Fruit fly (Drosophila melanogaster): ENCODE measurements around the gene CG32986.
A peak's percentile ranks its signal among the peaks of the same experiment; 100 is the strongest.

Gene CG32986

dm6 chr2L:8845931-8846330 is 16.6 kb upstream of the CG32986 start (continued):
- TF ChIP-seq Awh (GFP tag; IDR thresholded peaks at IDR 0.05) (peak; percentile 76; the same call in 1 of the 2 replicates), unpg (GFP tag; optimal IDR thresholded peaks at IDR 0.05) (peak; percentile 83), CG16815 (GFP tag; optimal IDR thresholded peaks at IDR 0.05) (peak; percentile 49), chif (GFP tag; optimal IDR thresholded peaks at IDR 0.05) (peak; percentile 87 to 89), mld (GFP tag; IDR thresholded peaks at IDR 0.05; ENCODE audit: partially characterized antibody) (no peak), CG13123 (GFP tag; optimal IDR thresholded peaks at IDR 0.05) (peak; percentile 94), Rfx (GFP tag; IDR thresholded peaks at IDR 0.05) (peak; percentile 52; the same call in 1 of the 2 replicates), Lpt (GFP tag; optimal IDR thresholded peaks at IDR 0.05) (no peak), CG13624 (GFP tag; optimal IDR thresholded peaks at IDR 0.05) (peak; percentile 63), Hand (GFP tag; optimal IDR thresholded peaks at IDR 0.05) (peak; percentile 75), HHEX (GFP tag; optimal IDR thresholded peaks at IDR 0.05) (peak; percentile 55), Meics (GFP tag; optimal IDR thresholded peaks at IDR 0.05) (peak; percentile 60), grau (tag; optimal IDR thresholded peaks at IDR 0.05) (peak; percentile 62), trh (GFP tag; optimal IDR thresholded peaks at IDR 0.05) (peak; percentile 46), Taf1 (GFP tag; IDR thresholded peaks at IDR 0.05) (no peak), br (optimal IDR thresholded peaks at IDR 0.05) (no peak), nau (GFP tag; optimal IDR thresholded peaks at IDR 0.05) (peak; percentile 59), psq (GFP tag; optimal IDR thresholded peaks at IDR 0.05) (peak; percentile 60), shn (GFP tag; optimal IDR thresholded peaks at IDR 0.05) (peak; percentile 68), D (optimal IDR thresholded peaks at IDR 0.05) (no peak), D (GFP tag; optimal IDR thresholded peaks at IDR 0.05) (peak; percentile 67), sim (GFP tag; IDR thresholded peaks at IDR 0.05) (peak; percentile 93), CG11696 (GFP tag; IDR thresholded peaks at IDR 0.05) (peak; percentile 21; the same call in 1 of the 2 replicates), Hr78 (GFP tag; optimal IDR thresholded peaks at IDR 0.05) (peak in 1 of 2 experiments; percentile 33), CG32767 (GFP tag; IDR thresholded peaks at IDR 0.05) (0 out of 2 replicates have a peak, but pooled peaks have one; percentile 36), HLHmδ (GFP tag; optimal IDR thresholded peaks at IDR 0.05) (peak; percentile 29), CG4820 (GFP tag; optimal IDR thresholded peaks at IDR 0.05) (peak; percentile 44), CG14441 (GFP tag; IDR thresholded peaks at IDR 0.05) (no peak), Oli (tag; optimal IDR thresholded peaks at IDR 0.05) (peak; percentile 29), HLH3B (GFP tag; IDR thresholded peaks at IDR 0.05) (peak; percentile 40; the same call in 1 of the 2 replicates), Elba2 (GFP tag; optimal IDR thresholded peaks at IDR 0.05) (peak; percentile 60), Mad (GFP tag; optimal IDR thresholded peaks at IDR 0.05) (peak; percentile 84), hb (GFP tag; IDR thresholded peaks at IDR 0.05; ENCODE audit: partially characterized antibody) (no peak), tgo (GFP tag; IDR thresholded peaks at IDR 0.05) (peak; percentile 34; the same call in 1 of the 3 replicates), CG30431 (GFP tag; optimal IDR thresholded peaks at IDR 0.05) (peak; percentile 78), btn (GFP tag; optimal IDR thresholded peaks at IDR 0.05) (peak; percentile 16), Nf-YB (GFP tag; optimal IDR thresholded peaks at IDR 0.05) (peak; percentile 67), CG12744 (GFP tag; optimal IDR thresholded peaks at IDR 0.05) (peak; percentile 69), ERR (GFP tag; optimal IDR thresholded peaks at IDR 0.05) (peak; percentile 40), HmgZ (tag; optimal IDR thresholded peaks at IDR 0.05) (peak; percentile 85), CG2120 (GFP tag; optimal IDR thresholded peaks at IDR 0.05) (peak; percentile 86), CG5180 (GFP tag; optimal IDR thresholded peaks at IDR 0.05) (no peak), CG5953 (GFP tag; IDR thresholded peaks at IDR 0.05) (peak; percentile 37; the same call in 1 of the 2 replicates), org-1 (GFP tag; optimal IDR thresholded peaks at IDR 0.05) (peak; percentile 91), CoRest (tag; optimal IDR thresholded peaks at IDR 0.05) (peak; percentile 75), CG12219 (GFP tag; optimal IDR thresholded peaks at IDR 0.05) (peak; percentile 35), Sry-δ (GFP tag; optimal IDR thresholded peaks at IDR 0.05) (peak; percentile 29), Sox102F (GFP tag; optimal IDR thresholded peaks at IDR 0.05) (peak; percentile 3), stwl (tag; optimal IDR thresholded peaks at IDR 0.05) (peak; percentile 40), Sox100B (GFP tag; optimal IDR thresholded peaks at IDR 0.05) (peak; percentile 22), disco-r (GFP tag; optimal IDR thresholded peaks at IDR 0.05) (peak; percentile 81)

Data from whole organism, embryonic.